Fruit fly (Drosophila melanogaster) whole organism, embryonic: ENCODE results near the gene CG33631.
A peak's percentile ranks its signal among the peaks of the same experiment; 100 is the strongest.

ENCODE experiments used
- Atf3 ChIP-seq: fragments of 200-800 bp; sonication (Bioruptor generic); optimal IDR thresholded peaks from 3 replicates; lab custom pipeline; 2016; ENCODE audit warnings: missing biosample characterization, missing genetic modification characterization
- BEAF-32 ChIP-seq: fragments of 200-800 bp; sonication (Bioruptor generic); optimal IDR thresholded peaks from 3 replicates; lab custom pipeline; 2017; ENCODE audit warnings: missing biosample characterization, missing genetic modification characterization, mild to moderate bottlenecking, moderate library complexity, missing genetic modification reagents
- Bgb ChIP-seq: fragments of 200-800 bp; sonication (Bioruptor generic); IDR thresholded peaks from 2 replicates; pipeline ENCODE4 v1.3.6; 2022; ENCODE audit warnings: missing biosample characterization, missing genetic modification characterization; ENCODE audit not compliant: partially characterized antibody
- CG10267 ChIP-seq: fragments of 200-800 bp; sonication (Bioruptor generic); optimal IDR thresholded peaks from 2 replicates; lab custom pipeline; 2018; ENCODE audit warnings: missing biosample characterization, mild to moderate bottlenecking, missing genetic modification characterization, moderate library complexity
- CG13287 ChIP-seq: fragments of 200-800 bp; sonication (Bioruptor generic); IDR thresholded peaks from 2 replicates; pipeline ENCODE4 v1.3.6; 2022; ENCODE audit warnings: missing biosample characterization, missing genetic modification characterization; ENCODE audit not compliant: partially characterized antibody
- CG13296 ChIP-seq: fragments of 200-800 bp; sonication (Bioruptor generic); optimal IDR thresholded peaks from 3 replicates; lab custom pipeline; 2018; ENCODE audit warnings: missing biosample characterization, mild to moderate bottlenecking, missing genetic modification characterization
- CG13424 ChIP-seq: fragments of 200-800 bp; sonication (Bioruptor generic); optimal IDR thresholded peaks from 2 replicates; lab custom pipeline; 2019; ENCODE audit warnings: missing biosample characterization, mild to moderate bottlenecking, missing genetic modification characterization, moderate library complexity
- CG14667 ChIP-seq: fragments of 200-800 bp; sonication (Bioruptor generic); IDR thresholded peaks from 2 replicates; pipeline ENCODE4 v1.3.6; 2022; ENCODE audit warnings: missing biosample characterization, missing genetic modification characterization
- CG14710 ChIP-seq: fragments of 200-800 bp; sonication (Bioruptor generic); optimal IDR thresholded peaks from 3 replicates; lab custom pipeline; 2019; ENCODE audit warnings: missing biosample characterization, mild to moderate bottlenecking, missing genetic modification characterization, moderate library complexity
- CG15073 ChIP-seq: fragments of 200-800 bp; sonication (Bioruptor generic); optimal IDR thresholded peaks from 2 replicates; lab custom pipeline; 2016; ENCODE audit warnings: missing biosample characterization, missing genetic modification characterization
- CG15601 ChIP-seq: fragments of 200-800 bp; sonication (Bioruptor generic); optimal IDR thresholded peaks from 3 replicates; lab custom pipeline; 2019; ENCODE audit warnings: missing biosample characterization, mild to moderate bottlenecking, missing genetic modification characterization, moderate library complexity
- CG16813 ChIP-seq: fragments of 200-800 bp; sonication (Bioruptor generic); IDR thresholded peaks from 3 replicates; pipeline ENCODE4 v1.3.6; 2022; ENCODE audit warnings: missing biosample characterization, missing genetic modification characterization; ENCODE audit not compliant: partially characterized antibody
- CG17912 ChIP-seq: fragments of 200-800 bp; sonication (Bioruptor generic); optimal IDR thresholded peaks from 2 replicates; lab custom pipeline; 2018; ENCODE audit warnings: missing biosample characterization, mild to moderate bottlenecking, missing genetic modification characterization
- CG2116 ChIP-seq: fragments of 200-800 bp; sonication (Bioruptor generic); optimal IDR thresholded peaks from 3 replicates; lab custom pipeline; 2018; ENCODE audit warnings: missing biosample characterization, mild to moderate bottlenecking, missing genetic modification characterization
- CG3726 ChIP-seq: fragments of 200-800 bp; sonication (Bioruptor generic); IDR thresholded peaks from 3 replicates; pipeline ENCODE4, ENCODE4 v1.3.6; 2022; ENCODE audit warnings: missing biosample characterization, missing genetic modification characterization
- CG4730 ChIP-seq: fragments of 200-800 bp; sonication (Bioruptor generic); IDR thresholded peaks from 2 replicates; pipeline ENCODE4 v1.3.6; 2022; ENCODE audit warnings: missing biosample characterization, missing genetic modification characterization
- CG7786 ChIP-seq: fragments of 200-800 bp; sonication (Bioruptor generic); optimal IDR thresholded peaks from 2 replicates; lab custom pipeline; 2016; ENCODE audit warnings: missing biosample characterization, missing genetic modification characterization
- CG8388 ChIP-seq: fragments of 200-800 bp; sonication (Bioruptor generic); optimal IDR thresholded peaks from 2 replicates; lab custom pipeline; 2019; ENCODE audit warnings: missing biosample characterization, mild to moderate bottlenecking, missing genetic modification characterization, moderate library complexity
- CG9727 ChIP-seq: fragments of 200-800 bp; sonication (Bioruptor generic); optimal IDR thresholded peaks from 3 replicates; lab custom pipeline; 2017; ENCODE audit warnings: missing biosample characterization, mild to moderate bottlenecking, missing genetic modification characterization
- Dll ChIP-seq: fragments of 200-800 bp; sonication (Bioruptor generic); IDR thresholded peaks from 4 replicates; pipeline ENCODE4 v1.3.6; 2022; ENCODE audit warnings: missing biosample characterization, missing genetic modification characterization; ENCODE audit not compliant: partially characterized antibody
- Doc3 ChIP-seq: fragments of 200-800 bp; sonication (Bioruptor generic); IDR thresholded peaks from 3 replicates; pipeline ENCODE4 v1.3.6; 2022; ENCODE audit warnings: missing biosample characterization, missing genetic modification characterization; ENCODE audit not compliant: partially characterized antibody
- Dref ChIP-seq: fragments of 200-800 bp; sonication (Bioruptor generic); IDR thresholded peaks from 2 replicates; pipeline ENCODE4 v1.3.6; 2022; ENCODE audit warnings: missing biosample characterization, missing genetic modification characterization
- E2f2 ChIP-seq: fragments of 200-800 bp; sonication (Bioruptor generic); IDR thresholded peaks from 2 replicates; pipeline ENCODE4 v1.3.6; 2022; ENCODE audit warnings: missing biosample characterization, missing genetic modification characterization
- Hey ChIP-seq: fragments of 200-800 bp; sonication (Bioruptor generic); optimal IDR thresholded peaks from 3 replicates; lab custom pipeline; 2018; ENCODE audit warnings: missing biosample characterization, mild to moderate bottlenecking, missing genetic modification characterization
- Hr78 ChIP-seq, 2 experiments: fragments of 200-800 bp in 1 of 2; fragments of >200 bp in 1 of 2; sonication (Bioruptor generic) in 1 of 2; optimal IDR thresholded peaks; 2 replicates each; lab custom pipeline; 2017 to 2019; ENCODE audit warnings: missing biosample characterization in 2 of 2, missing genetic modification characterization in 2 of 2, mild to moderate bottlenecking in 1 of 2, moderate library complexity in 1 of 2
- Hsf ChIP-seq: fragments of 200-800 bp; sonication (Bioruptor generic); optimal IDR thresholded peaks from 3 replicates; lab custom pipeline; 2016; ENCODE audit warnings: missing biosample characterization, missing genetic modification characterization
- Lhr ChIP-seq: fragments of 200-800 bp; sonication (Bioruptor generic); optimal IDR thresholded peaks from 3 replicates; lab custom pipeline; 2017; ENCODE audit warnings: mild to moderate bottlenecking, missing biosample characterization, missing genetic modification reagents, missing genetic modification characterization
- Lpt ChIP-seq: fragments of >200 bp; optimal IDR thresholded peaks from 2 replicates; lab custom pipeline; 2018; ENCODE audit warnings: missing biosample characterization, missing genetic modification characterization
- Mad ChIP-seq: fragments of 200-800 bp; sonication (Bioruptor generic); optimal IDR thresholded peaks from 2 replicates; lab custom pipeline; 2016; ENCODE audit warnings: missing biosample characterization, missing genetic modification characterization
- Myb ChIP-seq: fragments of 200-800 bp; sonication (Bioruptor generic); optimal IDR thresholded peaks from 2 replicates; lab custom pipeline; 2016; ENCODE audit warnings: missing biosample characterization, missing genetic modification characterization
- Scr ChIP-seq: fragments of 200-800 bp; sonication (Bioruptor generic); IDR thresholded peaks from 2 replicates; pipeline ENCODE4 v1.3.6; 2022; ENCODE audit warnings: missing biosample characterization, missing genetic modification characterization; ENCODE audit not compliant: partially characterized antibody
- Sry-δ ChIP-seq: fragments of 200-800 bp; sonication (Bioruptor generic); optimal IDR thresholded peaks from 2 replicates; lab custom pipeline; 2016; ENCODE audit warnings: missing biosample characterization, missing genetic modification characterization
- YL-1 ChIP-seq: fragments of 200-800 bp; sonication (Bioruptor generic); optimal IDR thresholded peaks from 3 replicates; lab custom pipeline; 2017; ENCODE audit warnings: missing biosample characterization, mild to moderate bottlenecking, missing genetic modification characterization
- amos ChIP-seq: fragments of 200-800 bp; sonication (Bioruptor generic); IDR thresholded peaks from 2 replicates; pipeline ENCODE4 v1.3.6; 2022; ENCODE audit warnings: missing biosample characterization, missing genetic modification characterization; ENCODE audit not compliant: partially characterized antibody
- bbx ChIP-seq: fragments of 200-800 bp; sonication (Bioruptor generic); IDR thresholded peaks from 2 replicates; pipeline ENCODE4 v1.3.6; 2022; ENCODE audit warnings: missing biosample characterization, missing genetic modification characterization; ENCODE audit not compliant: partially characterized antibody
- dan ChIP-seq: fragments of 200-800 bp; sonication (Bioruptor generic); IDR thresholded peaks from 2 replicates; pipeline ENCODE4 v1.3.6; 2022; ENCODE audit warnings: missing biosample characterization, missing genetic modification characterization
- exex ChIP-seq: fragments of 200-800 bp; sonication (Bioruptor generic); optimal IDR thresholded peaks from 4 replicates; lab custom pipeline; 2018; ENCODE audit warnings: missing biosample characterization, mild to moderate bottlenecking, missing genetic modification characterization, moderate library complexity
- fu2 ChIP-seq: fragments of 200-800 bp; sonication (Bioruptor generic); optimal IDR thresholded peaks from 2 replicates; lab custom pipeline; 2016; ENCODE audit warnings: missing biosample characterization, missing genetic modification characterization
- gem ChIP-seq: fragments of 200-800 bp; sonication (Bioruptor generic); optimal IDR thresholded peaks from 2 replicates; lab custom pipeline; 2019; ENCODE audit warnings: missing biosample characterization, mild to moderate bottlenecking, missing genetic modification characterization, moderate library complexity
- ken ChIP-seq: fragments of 200-800 bp; sonication (Bioruptor generic); IDR thresholded peaks from 3 replicates; pipeline ENCODE4 v1.3.6; 2022; ENCODE audit warnings: missing biosample characterization, missing genetic modification characterization
- klu ChIP-seq: fragments of 200-800 bp; sonication (Bioruptor generic); IDR thresholded peaks from 2 replicates; pipeline ENCODE4 v1.3.6; 2022; ENCODE audit warnings: missing biosample characterization, missing genetic modification characterization
- lbe ChIP-seq: fragments of 200-800 bp; sonication (Bioruptor generic); optimal IDR thresholded peaks from 2 replicates; lab custom pipeline; 2016; ENCODE audit warnings: missing biosample characterization, mild to moderate bottlenecking, missing genetic modification characterization
- odd ChIP-seq: fragments of 200-800 bp; sonication (Bioruptor generic); optimal IDR thresholded peaks from 2 replicates; lab custom pipeline; 2017; ENCODE audit warnings: missing biosample characterization, mild to moderate bottlenecking, missing genetic modification characterization
- phol ChIP-seq: fragments of 200-800 bp; sonication (Bioruptor generic); optimal IDR thresholded peaks from 3 replicates; lab custom pipeline; 2018; ENCODE audit warnings: missing biosample characterization, mild to moderate bottlenecking, missing genetic modification characterization, moderate library complexity
- pzg ChIP-seq: fragments of 200-800 bp; sonication (Bioruptor generic); optimal IDR thresholded peaks from 3 replicates; lab custom pipeline; 2018; ENCODE audit warnings: missing biosample characterization, mild to moderate bottlenecking, missing genetic modification characterization, moderate library complexity
- ranshi ChIP-seq: fragments of 200-800 bp; sonication (Bioruptor generic); IDR thresholded peaks from 2 replicates; pipeline ENCODE4 v1.3.6; 2022; ENCODE audit warnings: missing biosample characterization, missing genetic modification characterization
- ro ChIP-seq: fragments of 200-800 bp; sonication (Bioruptor generic); IDR thresholded peaks from 2 replicates; pipeline ENCODE4 v1.3.6; 2022; ENCODE audit warnings: missing biosample characterization, missing genetic modification characterization
- sens ChIP-seq: fragments of 200-800 bp; sonication (Bioruptor generic); peaks from one replicate; lab custom pipeline; 2016; ENCODE audit warnings: missing biosample characterization, missing genetic modification characterization

Gene CG33631

dm6 chr3R:10052695-10053382 is 11.0 kb upstream of the CG33631 start, which contains the start of the genes Fancl and Npc2e (continued):
- TF ChIP-seq CG2116 (GFP tag; lab: Kevin White, UChicago) (peak; percentile 35), Lpt (GFP tag; lab: Kevin White, UChicago) (no peak), Bgb (GFP tag; lab: Robert Waterston, UW) (peak; percentile 30; the same call in 1 of the 2 replicates), BEAF-32 (GFP tag; lab: Kevin White, UChicago) (peak; percentile 45), Mad (no peak), CG16813 (GFP tag; lab: Robert Waterston, UW) (peak; percentile 44; the same call in 1 of the 3 replicates), Doc3 (GFP tag; lab: Robert Waterston, UW) (0 out of 3 replicates have a peak, but pooled peaks have one; percentile 42), CG13287 (GFP tag; lab: Robert Waterston, UW) (peak; percentile 68), odd (GFP tag; lab: Kevin White, UChicago) (no peak), phol (tag; lab: Kevin White, UChicago) (peak; percentile 80), CG14667 (GFP tag; lab: Robert Waterston, UW) (no peak), CG3726 (GFP tag; lab: Robert Waterston, UW) (no peak), CG13296 (no peak), Hsf (GFP tag; lab: Kevin White, UChicago) (no peak), Hey (tag; lab: Kevin White, UChicago) (peak; percentile 54), E2f2 (peak; percentile 92), pzg (peak; percentile 29), CG4730 (GFP tag; lab: Robert Waterston, UW) (no peak), klu (GFP tag; lab: Robert Waterston, UW) (no peak), CG10267 (tag; lab: Kevin White, UChicago) (no peak), CG15073 (GFP tag; lab: Kevin White, UChicago) (no peak), Scr (GFP tag; lab: Robert Waterston, UW) (peak; percentile 46; the same call in 1 of the 2 replicates), CG15601 (no peak), CG8388 (GFP tag; lab: Kevin White, UChicago) (no peak), ken (no peak), Dll (GFP tag; lab: Robert Waterston, UW) (peak; percentile 67; the same call in 3 of the 4 replicates), Hr78 (GFP tag; optimal IDR thresholded peaks at IDR 0.05; lab: Kevin White, UChicago) (no peak), ranshi (0 out of 2 replicates have a peak, but pooled peaks have one; percentile 20), CG9727 (GFP tag; lab: Kevin White, UChicago) (no peak), CG17912 (GFP tag; lab: Kevin White, UChicago) (no peak), amos (0 out of 2 replicates have a peak, but pooled peaks have one; percentile 24), lbe (GFP tag; lab: Kevin White, UChicago) (no peak), fu2 (GFP tag; lab: Kevin White, UChicago) (no peak), gem (no peak), Dref (GFP tag; lab: Robert Waterston, UW) (peak; percentile 69), CG7786 (GFP tag; lab: Kevin White, UChicago) (no peak), CG13424 (tag; lab: Kevin White, UChicago) (no peak), CG14710 (tag; lab: Kevin White, UChicago) (no peak), Atf3 (no peak), Sry-δ (GFP tag; lab: Kevin White, UChicago) (peak; percentile 79), Myb (GFP tag; lab: Kevin White, UChicago) (peak; percentile 29), ro (GFP tag; lab: Robert Waterston, UW) (no peak), dan (GFP tag; lab: Robert Waterston, UW) (no peak), Lhr (GFP tag; lab: Kevin White, UChicago) (peak; percentile 6), exex (tag; lab: Kevin White, UChicago) (peak; percentile 16), sens (GFP tag; lab: Kevin White, UChicago) (peak; percentile 16), bbx (no peak), YL-1 (GFP tag; lab: Kevin White, UChicago) (no peak)
